Worm (Caenorhabditis elegans): ENCODE measurements around the gene der-2.

DNA sequence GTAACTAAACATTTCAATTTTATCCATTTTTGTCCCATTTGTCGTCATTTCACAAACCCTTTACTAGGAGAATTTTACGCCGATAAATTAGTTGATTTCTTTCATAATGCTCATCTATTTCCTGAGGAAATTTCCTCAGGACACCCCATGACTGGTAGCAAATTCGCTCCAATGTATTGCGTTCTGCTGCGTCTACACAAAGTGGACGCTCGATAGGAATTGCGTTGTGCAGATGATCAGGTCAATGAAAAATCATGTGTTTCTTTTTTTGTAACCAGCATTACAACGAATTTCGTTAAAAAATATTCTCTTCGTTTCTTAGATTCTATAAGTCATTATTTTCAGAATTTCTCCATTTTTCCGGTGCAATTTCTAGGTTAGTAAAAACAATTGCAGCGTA, 41.1 kb downstream of the der-2 start, which contains the start of gene epg-4:
- TF ChIP-seq unc-62 (GFP tag; optimal IDR thresholded peaks at IDR 0.05) (no peak), pqm-1 (tag; optimal IDR thresholded peaks at IDR 0.05) (peak; percentile 32), elt-2 (tag; optimal IDR thresholded peaks at IDR 0.05) (peak; percentile 7), eor-1 (tag; optimal IDR thresholded peaks at IDR 0.05) (no peak), fkh-2 (tag; optimal IDR thresholded peaks at IDR 0.05) (no peak), lin-15B (tag; optimal IDR thresholded peaks at IDR 0.05) (peak; percentile 66), ceh-16 (tag; optimal IDR thresholded peaks at IDR 0.05) (no peak), pha-4 (tag; optimal IDR thresholded peaks at IDR 0.05) (peak; percentile 60), egl-27 (tag; optimal IDR thresholded peaks at IDR 0.05) (no peak), fos-1 (tag; optimal IDR thresholded peaks at IDR 0.05) (no peak)

Data from whole organism, L3 larva.